Fruit fly (Drosophila melanogaster) whole organism, embryonic: Measurements from ENCODE around the gene CG5139.

Source experiments
- Antp ChIP-seq: fragments of 200-800 bp; sonication (Bioruptor generic); optimal IDR thresholded peaks from 3 replicates; lab custom pipeline; 2016; ENCODE audit warnings: missing biosample characterization, missing genetic modification characterization
- CG10366 ChIP-seq: fragments of 200-800 bp; sonication (Bioruptor generic); IDR thresholded peaks from 2 replicates; pipeline ENCODE4 v1.3.6; 2022; ENCODE audit warnings: missing biosample characterization, missing genetic modification characterization
- CG11247 ChIP-seq: fragments of 200-800 bp; sonication (Bioruptor generic); IDR thresholded peaks from 2 replicates; pipeline ENCODE4 v1.3.6; 2022; ENCODE audit warnings: missing biosample characterization, missing genetic modification characterization
- CG11695 ChIP-seq: fragments of 200-800 bp; sonication (Bioruptor generic); IDR thresholded peaks from 3 replicates; pipeline ENCODE4 v1.3.6; 2022; ENCODE audit warnings: missing biosample characterization, missing genetic modification characterization
- CG13424 ChIP-seq: fragments of 200-800 bp; sonication (Bioruptor generic); optimal IDR thresholded peaks from 2 replicates; lab custom pipeline; 2019; ENCODE audit warnings: missing biosample characterization, mild to moderate bottlenecking, missing genetic modification characterization, moderate library complexity
- CG17186 ChIP-seq: fragments of 200-800 bp; sonication (Bioruptor generic); optimal IDR thresholded peaks from 3 replicates; lab custom pipeline; 2017; ENCODE audit warnings: missing biosample characterization, missing genetic modification reagents, missing genetic modification characterization
- CG17568 ChIP-seq: fragments of 200-800 bp; sonication (Bioruptor generic); optimal IDR thresholded peaks from 2 replicates; lab custom pipeline; 2018; ENCODE audit warnings: missing biosample characterization, mild to moderate bottlenecking, missing genetic modification characterization, moderate library complexity
- CG18764 ChIP-seq: fragments of 200-800 bp; sonication (Bioruptor generic); optimal IDR thresholded peaks from 3 replicates; lab custom pipeline; 2016; ENCODE audit warnings: missing biosample characterization, missing genetic modification characterization
- CG3163 ChIP-seq: fragments of 200-800 bp; sonication (Bioruptor generic); optimal IDR thresholded peaks from 3 replicates; lab custom pipeline; 2016; ENCODE audit warnings: missing biosample characterization, missing genetic modification characterization
- CG32532 ChIP-seq: fragments of 200-800 bp; sonication (Bioruptor generic); IDR thresholded peaks from 2 replicates; pipeline ENCODE4 v1.3.6; 2022; ENCODE audit warnings: missing biosample characterization, missing genetic modification characterization
- CG33213 ChIP-seq: fragments of 200-800 bp; sonication (Bioruptor generic); optimal IDR thresholded peaks from 3 replicates; lab custom pipeline; 2016; ENCODE audit warnings: missing biosample characterization, missing genetic modification characterization
- CG34224 ChIP-seq: fragments of 200-800 bp; sonication (Bioruptor generic); IDR thresholded peaks from 3 replicates; pipeline ENCODE4 v1.3.6; 2022; ENCODE audit warnings: missing biosample characterization, missing genetic modification characterization; ENCODE audit not compliant: partially characterized antibody
- CG3995 ChIP-seq: fragments of 200-800 bp; sonication (Bioruptor generic); optimal IDR thresholded peaks from 3 replicates; lab custom pipeline; 2016; ENCODE audit warnings: missing biosample characterization, missing genetic modification characterization
- CG7271 ChIP-seq: fragments of 200-800 bp; sonication (Bioruptor generic); optimal IDR thresholded peaks from 2 replicates; lab custom pipeline; 2018; ENCODE audit warnings: missing biosample characterization, mild to moderate bottlenecking, missing genetic modification characterization, moderate library complexity
- CG8281 ChIP-seq: fragments of 200-800 bp; sonication (Bioruptor generic); optimal IDR thresholded peaks from 2 replicates; lab custom pipeline; 2018; ENCODE audit warnings: missing biosample characterization, mild to moderate bottlenecking, missing genetic modification characterization, moderate library complexity
- CG8359 ChIP-seq: fragments of 200-800 bp; sonication (Bioruptor generic); optimal IDR thresholded peaks from 2 replicates; lab custom pipeline; 2017; ENCODE audit warnings: missing biosample characterization, mild to moderate bottlenecking, missing genetic modification characterization, borderline replicate concordance
- Dll ChIP-seq: fragments of 200-800 bp; sonication (Bioruptor generic); IDR thresholded peaks from 4 replicates; pipeline ENCODE4 v1.3.6; 2022; ENCODE audit warnings: missing biosample characterization, missing genetic modification characterization; ENCODE audit not compliant: partially characterized antibody
- Doc3 ChIP-seq: fragments of 200-800 bp; sonication (Bioruptor generic); IDR thresholded peaks from 3 replicates; pipeline ENCODE4 v1.3.6; 2022; ENCODE audit warnings: missing biosample characterization, missing genetic modification characterization; ENCODE audit not compliant: partially characterized antibody
- Elba2 ChIP-seq: fragments of 200-800 bp; sonication (Bioruptor generic); optimal IDR thresholded peaks from 3 replicates; lab custom pipeline; 2016; ENCODE audit warnings: missing biosample characterization, missing genetic modification characterization
- Hmr ChIP-seq: fragments of 200-800 bp; sonication (Bioruptor generic); optimal IDR thresholded peaks from 3 replicates; lab custom pipeline; 2017; ENCODE audit warnings: mild to moderate bottlenecking, missing biosample characterization, missing genetic modification reagents, missing genetic modification characterization
- Hmx ChIP-seq: fragments of 200-800 bp; sonication (Bioruptor generic); optimal IDR thresholded peaks from 2 replicates; lab custom pipeline; 2016; ENCODE audit warnings: missing biosample characterization, missing genetic modification characterization
- Hr78 ChIP-seq, 2 experiments: fragments of 200-800 bp in 1 of 2; fragments of >200 bp in 1 of 2; sonication (Bioruptor generic) in 1 of 2; optimal IDR thresholded peaks; 2 replicates each; lab custom pipeline; 2017 to 2019; ENCODE audit warnings: missing biosample characterization in 2 of 2, missing genetic modification characterization in 2 of 2, mild to moderate bottlenecking in 1 of 2, moderate library complexity in 1 of 2
- MESR4 ChIP-seq: fragments of 200-800 bp; sonication (Bioruptor generic); optimal IDR thresholded peaks from 2 replicates; lab custom pipeline; 2018; ENCODE audit warnings: missing biosample characterization, mild to moderate bottlenecking, missing genetic modification characterization, moderate library complexity
- Med ChIP-seq: fragments of 200-800 bp; sonication (Bioruptor generic); peaks from one replicate; lab custom pipeline; 2016; ENCODE audit warnings: missing biosample characterization, missing genetic modification characterization, mild to moderate bottlenecking, inconsistent platforms, moderate library complexity
- Myb ChIP-seq: fragments of 200-800 bp; sonication (Bioruptor generic); optimal IDR thresholded peaks from 2 replicates; lab custom pipeline; 2016; ENCODE audit warnings: missing biosample characterization, missing genetic modification characterization
- NfI ChIP-seq: fragments of 200-800 bp; sonication (Bioruptor generic); optimal IDR thresholded peaks from 3 replicates; lab custom pipeline; 2018; ENCODE audit warnings: missing biosample characterization, mild to moderate bottlenecking, missing genetic modification characterization, moderate library complexity
- Ssrp ChIP-seq: fragments of 200-800 bp; sonication (Bioruptor generic); optimal IDR thresholded peaks from 2 replicates; lab custom pipeline; 2018; ENCODE audit warnings: missing biosample characterization, mild to moderate bottlenecking, missing genetic modification characterization, moderate library complexity
- Trl ChIP-seq, 3 experiments: fragments of >200 bp in 2 of 3; fragments of 200-800 bp in 1 of 3; sonication (Bioruptor generic) in 1 of 3; optimal IDR thresholded peaks; 2 replicates in 1 of 3; 3 replicates in 2 of 3; lab custom pipeline; 2016 to 2017; ENCODE audit warnings: missing biosample characterization in 1 of 3, missing genetic modification characterization in 1 of 3
- Usf ChIP-seq: fragments of 200-800 bp; sonication (Bioruptor generic); optimal IDR thresholded peaks from 2 replicates; lab custom pipeline; 2017; ENCODE audit warnings: missing genotype, missing biosample characterization, missing genetic modification characterization
- ato ChIP-seq: fragments of 200-800 bp; sonication (Bioruptor generic); IDR thresholded peaks from 2 replicates; pipeline ENCODE4 v1.3.6; 2022; ENCODE audit warnings: missing biosample characterization, missing genetic modification characterization; ENCODE audit not compliant: partially characterized antibody
- bbx ChIP-seq: fragments of 200-800 bp; sonication (Bioruptor generic); IDR thresholded peaks from 2 replicates; pipeline ENCODE4 v1.3.6; 2022; ENCODE audit warnings: missing biosample characterization, missing genetic modification characterization; ENCODE audit not compliant: partially characterized antibody
- bowl ChIP-seq: fragments of 200-800 bp; sonication (Bioruptor generic); IDR thresholded peaks from 2 replicates; pipeline ENCODE4 v1.3.6; 2022; ENCODE audit warnings: missing biosample characterization, missing genetic modification characterization
- crol ChIP-seq: fragments of 200-800 bp; sonication (Bioruptor generic); IDR thresholded peaks from 2 replicates; pipeline ENCODE4 v1.3.6; 2022; ENCODE audit warnings: missing biosample characterization, missing genetic modification characterization
- ems ChIP-seq: fragments of 200-800 bp; sonication (Bioruptor generic); optimal IDR thresholded peaks from 3 replicates; lab custom pipeline; 2016; ENCODE audit warnings: missing biosample characterization, missing genetic modification characterization
- fd3F ChIP-seq: fragments of 200-800 bp; sonication (Bioruptor generic); optimal IDR thresholded peaks from 2 replicates; lab custom pipeline; 2018; ENCODE audit warnings: missing biosample characterization, mild to moderate bottlenecking, missing genetic modification characterization, moderate library complexity
- ind ChIP-seq: fragments of 200-800 bp; sonication (Bioruptor generic); optimal IDR thresholded peaks from 3 replicates; lab custom pipeline; 2016; ENCODE audit warnings: missing biosample characterization, missing genetic modification characterization
- inv ChIP-seq: fragments of 200-800 bp; sonication (Bioruptor generic); IDR thresholded peaks from 2 replicates; pipeline ENCODE4 v1.3.6; 2022; ENCODE audit warnings: missing biosample characterization, missing genetic modification characterization; ENCODE audit not compliant: partially characterized antibody
- kni ChIP-seq: fragments of 200-800 bp; sonication (Bioruptor generic); optimal IDR thresholded peaks from 3 replicates; lab custom pipeline; 2017; ENCODE audit warnings: mild to moderate bottlenecking, missing biosample characterization, missing genetic modification reagents, missing genetic modification characterization
- lmd ChIP-seq: fragments of 200-800 bp; sonication (Bioruptor generic); IDR thresholded peaks from 2 replicates; pipeline ENCODE4 v1.3.6; 2022; ENCODE audit warnings: missing biosample characterization, missing genetic modification characterization
- pan ChIP-seq, 4 experiments: fragments of >200 bp in 3 of 4; fragments of 200-800 bp in 1 of 4; sonication (Bioruptor generic) in 1 of 4; optimal IDR thresholded peaks in 3 of 4; IDR thresholded peaks in 1 of 4; 2 replicates each; pipeline versions ENCODE4 v1.3.6 to Lab custom; 2017 to 2022; ENCODE audit warnings: missing biosample characterization in 2 of 4, missing genetic modification characterization in 2 of 4, mixed read lengths in 1 of 4
- pzg ChIP-seq: fragments of 200-800 bp; sonication (Bioruptor generic); optimal IDR thresholded peaks from 3 replicates; lab custom pipeline; 2018; ENCODE audit warnings: missing biosample characterization, mild to moderate bottlenecking, missing genetic modification characterization, moderate library complexity
- sisA ChIP-seq: fragments of 200-800 bp; sonication (Bioruptor generic); IDR thresholded peaks from 2 replicates; pipeline ENCODE4 v1.3.6; 2022; ENCODE audit warnings: missing biosample characterization, missing genetic modification characterization
- slbo ChIP-seq: fragments of 200-800 bp; sonication (Bioruptor generic); IDR thresholded peaks from 2 replicates; pipeline ENCODE4 v1.3.6; 2022; ENCODE audit warnings: missing biosample characterization, missing genetic modification characterization
- sug ChIP-seq: fragments of 200-800 bp; optimal IDR thresholded peaks from 2 replicates; lab custom pipeline; 2019; ENCODE audit warnings: missing biosample characterization, mild to moderate bottlenecking, missing genetic modification characterization, moderate library complexity
- tup ChIP-seq: fragments of 200-800 bp; sonication (Bioruptor generic); optimal IDR thresholded peaks from 2 replicates; lab custom pipeline; 2016; ENCODE audit warnings: missing biosample characterization, mild to moderate bottlenecking, missing genetic modification characterization, moderate library complexity
- unpg ChIP-seq: fragments of 200-800 bp; sonication (Bioruptor generic); optimal IDR thresholded peaks from 3 replicates; lab custom pipeline; 2018; ENCODE audit warnings: missing biosample characterization, mild to moderate bottlenecking, missing genetic modification characterization, moderate library complexity
- z ChIP-seq: fragments of 200-800 bp; sonication (Bioruptor generic); IDR thresholded peaks from 3 replicates; pipeline ENCODE4 v1.3.6; 2022; ENCODE audit warnings: missing biosample characterization, missing genetic modification characterization
- zfh2 ChIP-seq: fragments of 200-800 bp; sonication (Bioruptor generic); optimal IDR thresholded peaks from 2 replicates; lab custom pipeline; 2016; ENCODE audit warnings: missing biosample characterization, missing genetic modification characterization

CG5139 gene

dm6 chr2L:1150554-1150953 lies 48.5 kb downstream of the CG5139 start, which contains the start of the genes Tfb4 and Vps29 (continued):
- TF ChIP-seq CG17186 (GFP tag; lab: Kevin White, UChicago) (no peak), ems (GFP tag; lab: Kevin White, UChicago) (peak; percentile 67), Doc3 (GFP tag; lab: Robert Waterston, UW) (peak; percentile 81), CG10366 (GFP tag; lab: Robert Waterston, UW) (peak; percentile 41; the same call in 1 of the 2 replicates), CG3163 (GFP tag; lab: Kevin White, UChicago) (peak; percentile 11), CG17568 (GFP tag; lab: Kevin White, UChicago) (peak; percentile 99), ind (GFP tag; lab: Kevin White, UChicago) (peak; percentile 56), Antp (peak; percentile 63), sisA (no peak), MESR4 (peak; percentile 78), CG13424 (tag; lab: Kevin White, UChicago) (peak; percentile 36), Hmr (no peak), Usf (no peak), unpg (GFP tag; lab: Kevin White, UChicago) (no peak), CG8359 (GFP tag; lab: Kevin White, UChicago) (no peak), Trl (optimal IDR thresholded peaks at IDR 0.05; lab: Kevin White, UChicago) (no peak), Trl (GFP tag; optimal IDR thresholded peaks at IDR 0.05; lab: Kevin White, UChicago) (peak; percentile 58), NfI (GFP tag; lab: Kevin White, UChicago) (peak; percentile 51), CG11695 (0 out of 3 replicates have a peak, but pooled peaks have one; percentile 12), bbx (GFP tag; lab: Robert Waterston, UW) (peak; percentile 97), inv (GFP tag; lab: Robert Waterston, UW) (peak; percentile 68), CG33213 (GFP tag; lab: Kevin White, UChicago) (peak; percentile 43), bowl (GFP tag; lab: Robert Waterston, UW) (peak; percentile 16; the same call in 1 of the 2 replicates), CG34224 (GFP tag; lab: Robert Waterston, UW) (peak; percentile 99), zfh2 (GFP tag; lab: Kevin White, UChicago) (peak; percentile 84), kni (GFP tag; lab: Kevin White, UChicago) (no peak), Ssrp (tag; lab: Kevin White, UChicago) (no peak), CG11247 (GFP tag; lab: Robert Waterston, UW) (0 out of 2 replicates have a peak, but pooled peaks have one; percentile 17), Med (GFP tag; lab: Kevin White, UChicago) (peak; percentile 97), CG32532 (GFP tag; lab: Robert Waterston, UW) (peak; percentile 58), tup (GFP tag; lab: Kevin White, UChicago) (peak; percentile 49), lmd (GFP tag; lab: Robert Waterston, UW) (no peak; the same call in 1 of the 2 replicates), fd3F (no peak), sug (tag; lab: Kevin White, UChicago) (no peak), pzg (GFP tag; lab: Kevin White, UChicago) (peak; percentile 70), crol (GFP tag; lab: Robert Waterston, UW) (no peak), Hmx (GFP tag; lab: Kevin White, UChicago) (no peak), z (GFP tag; lab: Robert Waterston, UW) (no peak), slbo (GFP tag; lab: Robert Waterston, UW) (peak; percentile 69), pan (optimal IDR thresholded peaks at IDR 0.05; lab: Kevin White, UChicago) (no peak), pan (GFP tag; optimal IDR thresholded peaks at IDR 0.05 in 1 of 2, IDR thresholded peaks at IDR 0.05 in 1 of 2) (peak in 1 of 2 experiments; percentile 52), CG8281 (no peak), CG7271 (tag; lab: Kevin White, UChicago) (peak; percentile 42), Elba2 (GFP tag; lab: Kevin White, UChicago) (no peak), ato (GFP tag; lab: Robert Waterston, UW) (peak; percentile 96), Hr78 (GFP tag; optimal IDR thresholded peaks at IDR 0.05; lab: Kevin White, UChicago) (no peak), CG18764 (GFP tag; lab: Kevin White, UChicago) (no peak), Dll (peak; percentile 84), CG3995 (GFP tag; lab: Kevin White, UChicago) (no peak), Myb (GFP tag; lab: Kevin White, UChicago) (peak; percentile 36)
